Worm (Caenorhabditis elegans): Measurements from ENCODE around the gene sma-9.

DNA sequence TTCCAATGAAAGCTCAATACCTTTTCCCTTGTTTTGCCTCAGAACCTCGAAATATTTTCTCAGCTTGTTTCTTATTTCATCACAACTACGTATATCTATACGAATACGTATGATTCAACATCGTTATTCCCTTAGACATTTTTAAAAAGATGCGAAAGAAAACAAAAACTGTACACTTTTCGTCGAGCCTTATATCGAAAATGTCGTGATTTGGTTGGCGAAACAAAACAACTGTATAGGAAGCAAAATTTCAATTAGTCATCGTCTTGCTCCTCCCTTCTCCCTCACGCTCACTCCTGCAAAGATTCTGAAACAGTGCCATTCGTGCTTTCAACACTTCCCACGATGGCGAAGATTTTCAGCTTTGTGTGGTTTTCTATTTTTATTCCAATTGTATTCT, 18.1 kb downstream of the sma-9 start, which contains the start of gene ttr-14:
- TF ChIP-seq elt-3 (tag; optimal IDR thresholded peaks at IDR 0.05) (no peak), R02D3.7 (tag; optimal IDR thresholded peaks at IDR 0.05) (no peak)
